Fruit fly (Drosophila melanogaster) whole organism, embryonic: ENCODE data around the gene Aatf.
A peak's percentile ranks its signal among the peaks of the same experiment; 100 is the strongest.

Experiments used
- CG11398 ChIP-seq: fragments of 200-800 bp; sonication (Bioruptor generic); optimal IDR thresholded peaks from 2 replicates; lab custom pipeline; 2016; ENCODE audit warnings: missing biosample characterization, missing genetic modification characterization
- CG12104 ChIP-seq: fragments of 200-800 bp; sonication (Bioruptor generic); optimal IDR thresholded peaks from 3 replicates; lab custom pipeline; 2016; ENCODE audit warnings: missing biosample characterization, missing genetic modification characterization
- CG12744 ChIP-seq: fragments of 200-800 bp; sonication (Bioruptor generic); optimal IDR thresholded peaks from 2 replicates; lab custom pipeline; 2016; ENCODE audit warnings: missing biosample characterization, missing genetic modification characterization
- CG12769 ChIP-seq: fragments of 200-800 bp; sonication (Bioruptor generic); optimal IDR thresholded peaks from 2 replicates; lab custom pipeline; 2019; ENCODE audit warnings: missing biosample characterization, mild to moderate bottlenecking, missing genetic modification characterization, moderate library complexity
- CG14441 ChIP-seq: fragments of 200-800 bp; sonication (Bioruptor generic); IDR thresholded peaks from 2 replicates; pipeline ENCODE4 v1.3.6; 2022; ENCODE audit warnings: missing biosample characterization, missing genetic modification characterization
- CG14667 ChIP-seq: fragments of 200-800 bp; sonication (Bioruptor generic); IDR thresholded peaks from 2 replicates; pipeline ENCODE4 v1.3.6; 2022; ENCODE audit warnings: missing biosample characterization, missing genetic modification characterization
- CG1602 ChIP-seq: fragments of 200-800 bp; sonication (Bioruptor generic); optimal IDR thresholded peaks from 3 replicates; lab custom pipeline; 2016; ENCODE audit warnings: missing biosample characterization, missing genetic modification characterization
- CG34224 ChIP-seq: fragments of 200-800 bp; sonication (Bioruptor generic); IDR thresholded peaks from 3 replicates; pipeline ENCODE4 v1.3.6; 2022; ENCODE audit warnings: missing biosample characterization, missing genetic modification characterization; ENCODE audit not compliant: partially characterized antibody
- CG3726 ChIP-seq: fragments of 200-800 bp; sonication (Bioruptor generic); IDR thresholded peaks from 3 replicates; pipeline ENCODE4, ENCODE4 v1.3.6; 2022; ENCODE audit warnings: missing biosample characterization, missing genetic modification characterization
- CG4328 ChIP-seq: fragments of 200-800 bp; sonication (Bioruptor generic); optimal IDR thresholded peaks from 3 replicates; lab custom pipeline; 2017; ENCODE audit warnings: missing biosample characterization, missing genetic modification reagents, missing genetic modification characterization
- CG6689 ChIP-seq: fragments of 200-800 bp; sonication (Bioruptor generic); IDR thresholded peaks from 2 replicates; pipeline ENCODE4 v1.3.6; 2022; ENCODE audit warnings: missing biosample characterization, missing genetic modification characterization
- CG7839 ChIP-seq: fragments of 200-800 bp; sonication (Bioruptor generic); optimal IDR thresholded peaks from 3 replicates; lab custom pipeline; 2018; ENCODE audit warnings: missing biosample characterization, mild to moderate bottlenecking, missing genetic modification characterization, moderate library complexity
- CG9609 ChIP-seq: fragments of 200-800 bp; sonication (Bioruptor generic); optimal IDR thresholded peaks from 3 replicates; lab custom pipeline; 2016; ENCODE audit warnings: missing biosample characterization, missing genetic modification characterization
- CG9876 ChIP-seq: fragments of 200-800 bp; sonication (Bioruptor generic); optimal IDR thresholded peaks from 2 replicates; lab custom pipeline; 2016; ENCODE audit warnings: missing biosample characterization, missing genetic modification characterization
- ERR ChIP-seq: fragments of 200-800 bp; sonication (Bioruptor generic); optimal IDR thresholded peaks from 2 replicates; lab custom pipeline; 2016; ENCODE audit warnings: missing biosample characterization, missing genetic modification characterization
- Eip74EF ChIP-seq, 2 experiments: fragments of 200-800 bp in 1 of 2; fragments of >200 bp in 1 of 2; sonication (Bioruptor generic) in 1 of 2; optimal IDR thresholded peaks; 2 replicates each; lab custom pipeline; 2017 to 2019; ENCODE audit warnings: missing biosample characterization in 2 of 2, missing genetic modification characterization in 2 of 2, mild to moderate bottlenecking in 1 of 2, moderate library complexity in 1 of 2
- Fer1 ChIP-seq: fragments of 200-800 bp; sonication (Bioruptor generic); optimal IDR thresholded peaks from 2 replicates; lab custom pipeline; 2017; ENCODE audit warnings: missing biosample characterization, mild to moderate bottlenecking, missing genetic modification characterization
- HLH3B ChIP-seq: fragments of 200-800 bp; sonication (Bioruptor generic); IDR thresholded peaks from 2 replicates; pipeline ENCODE4 v1.3.6; 2022; ENCODE audit warnings: missing biosample characterization, missing genetic modification characterization
- Hand ChIP-seq: fragments of 200-800 bp; sonication (Bioruptor generic); optimal IDR thresholded peaks from 2 replicates; lab custom pipeline; 2017; ENCODE audit warnings: mild to moderate bottlenecking, missing biosample characterization, missing genetic modification reagents, missing genetic modification characterization
- HmgZ ChIP-seq: fragments of 200-800 bp; sonication (Bioruptor generic); optimal IDR thresholded peaks from 2 replicates; lab custom pipeline; 2018; ENCODE audit warnings: missing biosample characterization, mild to moderate bottlenecking, missing genetic modification characterization
- Hsf ChIP-seq: fragments of 200-800 bp; sonication (Bioruptor generic); optimal IDR thresholded peaks from 3 replicates; lab custom pipeline; 2016; ENCODE audit warnings: missing biosample characterization, missing genetic modification characterization
- MTF-1 ChIP-seq: fragments of 200-800 bp; sonication (Bioruptor generic); optimal IDR thresholded peaks from 2 replicates; lab custom pipeline; 2018; ENCODE audit warnings: missing biosample characterization, mild to moderate bottlenecking, missing genetic modification characterization, borderline replicate concordance
- Neu2 ChIP-seq: fragments of 200-800 bp; sonication (Bioruptor generic); optimal IDR thresholded peaks from 3 replicates; lab custom pipeline; 2016; ENCODE audit warnings: missing biosample characterization, missing genetic modification characterization, borderline replicate concordance
- Nf-YA ChIP-seq: fragments of 200-800 bp; sonication (Bioruptor generic); IDR thresholded peaks from 2 replicates; pipeline ENCODE4 v1.3.6; 2022; ENCODE audit warnings: missing biosample characterization, missing genetic modification characterization
- Optix ChIP-seq: fragments of 200-800 bp; sonication (Bioruptor generic); IDR thresholded peaks from 3 replicates; pipeline ENCODE4 v1.3.6; 2022; ENCODE audit warnings: missing biosample characterization, missing genetic modification characterization
- Rx ChIP-seq: fragments of 200-800 bp; sonication (Bioruptor generic); IDR thresholded peaks from 2 replicates; pipeline ENCODE4 v1.3.6; 2022; ENCODE audit warnings: missing biosample characterization, missing genetic modification characterization
- Six4 ChIP-seq: fragments of 200-800 bp; sonication (Bioruptor generic); optimal IDR thresholded peaks from 2 replicates; lab custom pipeline; 2016; ENCODE audit warnings: missing biosample characterization, missing genetic modification characterization
- Stat92E ChIP-seq, 3 experiments: fragments of >200 bp in 2 of 3; fragments of 200-800 bp in 1 of 3; sonication (Bioruptor generic) in 1 of 3; optimal IDR thresholded peaks; 2 replicates each; lab custom pipeline; 2017 to 2019; ENCODE audit warnings: missing biosample characterization in 3 of 3, missing genetic modification characterization in 3 of 3, mild to moderate bottlenecking in 1 of 3, moderate library complexity in 1 of 3
- Taf1 ChIP-seq: fragments of 200-800 bp; sonication (Bioruptor generic); IDR thresholded peaks from 2 replicates; pipeline ENCODE4 v1.3.6; 2022; ENCODE audit warnings: missing biosample characterization, missing genetic modification characterization
- YL-1 ChIP-seq: fragments of 200-800 bp; sonication (Bioruptor generic); optimal IDR thresholded peaks from 3 replicates; lab custom pipeline; 2017; ENCODE audit warnings: missing biosample characterization, mild to moderate bottlenecking, missing genetic modification characterization
- ara ChIP-seq: fragments of 200-800 bp; sonication (Bioruptor generic); IDR thresholded peaks from 2 replicates; pipeline ENCODE4 v1.3.6; 2022; ENCODE audit warnings: missing biosample characterization, missing genetic modification characterization
- ash1 ChIP-seq: fragments of 200-800 bp; sonication (Bioruptor generic); optimal IDR thresholded peaks from 2 replicates; lab custom pipeline; 2018; ENCODE audit warnings: missing biosample characterization, mild to moderate bottlenecking, missing genetic modification characterization
- btn ChIP-seq: fragments of 200-800 bp; sonication (Bioruptor generic); optimal IDR thresholded peaks from 2 replicates; lab custom pipeline; 2016; ENCODE audit warnings: missing biosample characterization, missing genetic modification characterization
- cato ChIP-seq: fragments of 200-800 bp; sonication (Bioruptor generic); optimal IDR thresholded peaks from 2 replicates; lab custom pipeline; 2016; ENCODE audit warnings: missing biosample characterization, missing genetic modification characterization, borderline replicate concordance
- exex ChIP-seq: fragments of 200-800 bp; sonication (Bioruptor generic); optimal IDR thresholded peaks from 4 replicates; lab custom pipeline; 2018; ENCODE audit warnings: missing biosample characterization, mild to moderate bottlenecking, missing genetic modification characterization, moderate library complexity
- fru ChIP-seq: fragments of >200 bp; optimal IDR thresholded peaks from 2 replicates; lab custom pipeline; 2017
- gcm ChIP-seq: fragments of 200-800 bp; sonication (Bioruptor generic); optimal IDR thresholded peaks from 2 replicates; lab custom pipeline; 2019; ENCODE audit warnings: missing biosample characterization, mild to moderate bottlenecking, missing genetic modification characterization, moderate library complexity
- gem ChIP-seq: fragments of 200-800 bp; sonication (Bioruptor generic); optimal IDR thresholded peaks from 2 replicates; lab custom pipeline; 2019; ENCODE audit warnings: missing biosample characterization, mild to moderate bottlenecking, missing genetic modification characterization, moderate library complexity
- grn ChIP-seq: fragments of 200-800 bp; sonication (Bioruptor generic); optimal IDR thresholded peaks from 3 replicates; lab custom pipeline; 2017; ENCODE audit warnings: missing biosample characterization, missing genetic modification characterization
- ham ChIP-seq: fragments of 200-800 bp; sonication (Bioruptor generic); IDR thresholded peaks from 2 replicates; pipeline ENCODE4 v1.3.6; 2022; ENCODE audit warnings: missing biosample characterization, missing genetic modification characterization
- kah ChIP-seq: fragments of 200-800 bp; sonication (Bioruptor generic); optimal IDR thresholded peaks from 2 replicates; lab custom pipeline; 2018; ENCODE audit warnings: missing biosample characterization, mild to moderate bottlenecking, missing genetic modification characterization
- lilli ChIP-seq: fragments of 200-800 bp; sonication (Bioruptor generic); optimal IDR thresholded peaks from 3 replicates; lab custom pipeline; 2016; ENCODE audit warnings: missing biosample characterization, missing genetic modification characterization
- lola ChIP-seq, 3 experiments: fragments of >200 bp in 2 of 3; fragments of 200-800 bp in 1 of 3; sonication (Bioruptor generic) in 1 of 3; optimal IDR thresholded peaks; 2 replicates each; lab custom pipeline; 2017 to 2019; ENCODE audit warnings: missing biosample characterization in 3 of 3, missing genetic modification characterization in 3 of 3, mild to moderate bottlenecking in 1 of 3, moderate library complexity in 1 of 3
- oc ChIP-seq: fragments of 200-800 bp; sonication (Bioruptor generic); optimal IDR thresholded peaks from 2 replicates; lab custom pipeline; 2018; ENCODE audit warnings: missing biosample characterization, mild to moderate bottlenecking, missing genetic modification characterization, moderate library complexity
- otp ChIP-seq: fragments of 200-800 bp; sonication (Bioruptor generic); IDR thresholded peaks from 3 replicates; pipeline ENCODE4, ENCODE4 v1.3.6; 2022; ENCODE audit warnings: missing biosample characterization, missing genetic modification characterization
- pros ChIP-seq: fragments of 200-800 bp; sonication (Bioruptor generic); optimal IDR thresholded peaks from 3 replicates; lab custom pipeline; 2019; ENCODE audit warnings: missing biosample characterization, mild to moderate bottlenecking, missing genetic modification characterization, moderate library complexity
- so ChIP-seq: fragments of 200-800 bp; sonication (Bioruptor generic); IDR thresholded peaks from 3 replicates; pipeline ENCODE4 v1.3.6; 2022; ENCODE audit warnings: missing biosample characterization, missing genetic modification characterization
- ttk ChIP-seq: fragments of 200-800 bp; sonication (Bioruptor generic); IDR thresholded peaks from 2 replicates; pipeline ENCODE4 v2.1.2; 2022; ENCODE audit warnings: missing biosample characterization, missing genetic modification characterization
- tup ChIP-seq: fragments of 200-800 bp; sonication (Bioruptor generic); optimal IDR thresholded peaks from 2 replicates; lab custom pipeline; 2016; ENCODE audit warnings: missing biosample characterization, mild to moderate bottlenecking, missing genetic modification characterization, moderate library complexity

The Aatf gene

dm6 chr2L:6696229-6696628 is 21.2 kb upstream of the Aatf start:
- TF ChIP-seq CG12104 (GFP tag; lab: Kevin White, UChicago) (no peak), Stat92E (GFP tag; optimal IDR thresholded peaks at IDR 0.05; lab: Kevin White, UChicago) (peak in 1 of 3 experiments; percentile 79), CG12744 (GFP tag; lab: Kevin White, UChicago) (no peak), oc (tag; lab: Kevin White, UChicago) (peak; percentile 43), grn (GFP tag; lab: Kevin White, UChicago) (peak; percentile 94), otp (GFP tag; lab: Robert Waterston, UW) (no peak), btn (GFP tag; lab: Kevin White, UChicago) (no peak), Six4 (GFP tag; lab: Kevin White, UChicago) (no peak), Taf1 (GFP tag; lab: Robert Waterston, UW) (no peak)
- TF ChIP-seq, all 482 proteins: peak for 3

- TF ChIP-seq Neu2 (GFP tag; lab: Kevin White, UChicago) (no peak), gem (tag; lab: Kevin White, UChicago) (peak; percentile 64), CG4328 (GFP tag; lab: Kevin White, UChicago) (no peak), Hsf (GFP tag; lab: Kevin White, UChicago) (peak; percentile 27), cato (GFP tag; lab: Kevin White, UChicago) (no peak), CG1602 (peak; percentile 35), CG3726 (GFP tag; lab: Robert Waterston, UW) (no peak), fru (lab: Kevin White, UChicago) (no peak), lilli (peak; percentile 44), gcm (GFP tag; lab: Kevin White, UChicago) (no peak), Rx (GFP tag; lab: Robert Waterston, UW) (peak; percentile 33; the same call in 1 of the 2 replicates), Taf1 (GFP tag; lab: Robert Waterston, UW) (no peak), CG6689 (GFP tag; lab: Robert Waterston, UW) (peak; percentile 43; the same call in 1 of the 2 replicates), Fer1 (GFP tag; lab: Kevin White, UChicago) (peak; percentile 2), Nf-YA (GFP tag; lab: Robert Waterston, UW) (no peak), MTF-1 (GFP tag; lab: Kevin White, UChicago) (no peak), tup (GFP tag; lab: Kevin White, UChicago) (no peak), CG9876 (GFP tag; lab: Kevin White, UChicago) (no peak), CG11398 (GFP tag; lab: Kevin White, UChicago) (no peak), HmgZ (tag; lab: Kevin White, UChicago) (no peak), ham (GFP tag; lab: Robert Waterston, UW) (no peak), YL-1 (GFP tag; lab: Kevin White, UChicago) (no peak), ara (peak; percentile 58; the same call in 1 of the 2 replicates), Hand (no peak), CG7839 (tag; lab: Kevin White, UChicago) (peak; percentile 58), CG14667 (peak; percentile 49; the same call in 1 of the 2 replicates), ERR (GFP tag; lab: Kevin White, UChicago) (no peak), Optix (GFP tag; lab: Robert Waterston, UW) (no peak), CG34224 (GFP tag; lab: Robert Waterston, UW) (no peak), CG9609 (GFP tag; lab: Kevin White, UChicago) (no peak), ttk (peak; percentile 42), so (GFP tag; lab: Robert Waterston, UW) (no peak), exex (tag; lab: Kevin White, UChicago) (no peak), kah (GFP tag; lab: Kevin White, UChicago) (no peak), lola (GFP tag; optimal IDR thresholded peaks at IDR 0.05; lab: Kevin White, UChicago) (peak in 1 of 3 experiments; percentile 22), HLH3B (GFP tag; lab: Robert Waterston, UW) (peak; percentile 70), pros (GFP tag; lab: Kevin White, UChicago) (no peak), Eip74EF (GFP tag; optimal IDR thresholded peaks at IDR 0.05; lab: Kevin White, UChicago) (no peak), ash1 (no peak), CG14441 (GFP tag; lab: Robert Waterston, UW) (peak; percentile 73), CG12769 (tag; lab: Kevin White, UChicago) (peak; percentile 58)
Observed at dm6 chr2L:6698387-6698786, 19.0 kb upstream of the Aatf start.
